Worm (Caenorhabditis elegans): ENCODE data around the gene deb-1.

ce11 chrIV:7121313-7122055, 27.4 kb upstream of the deb-1 start, which contains the start of the genes C34D4.10 and str-48:
- TF ChIP-seq flt-1 (GFP tag; IDR thresholded peaks at IDR 0.05) (no peak), tab-1 (GFP tag; IDR thresholded peaks at IDR 0.05) (no peak), med-1 (GFP tag; optimal IDR thresholded peaks at IDR 0.05; ENCODE audit: insufficient read depth) (no peak), klf-2 (GFP tag; conservative IDR thresholded peaks at IDR 0.05) (no peak), ref-1 (GFP tag; conservative IDR thresholded peaks at IDR 0.05) (no peak), ztf-23 (GFP tag; IDR thresholded peaks at IDR 0.05) (no peak)
